Worm (Caenorhabditis elegans) whole organism, L3 larva: ENCODE measurements around the gene C07D10.5.
"Not testable (repeated sequence)": the region's sequence is repeated elsewhere in the genome, so short reads cannot be mapped to it uniquely, and the experiment has no call there.

Experiments
- elt-2 ChIP-seq: sonication (generic microtip); optimal IDR thresholded peaks from 2 replicates; lab custom pipeline; 2016; ENCODE audit warnings: missing genetic modification reagents, mild to moderate bottlenecking, missing genetic modification characterization, missing compliant biosample characterization
- lin-39 ChIP-seq: fragments of 150-350 bp; optimal IDR thresholded peaks from 2 replicates; lab custom pipeline; 2018; ENCODE audit warnings: missing biosample characterization, missing genetic modification reagents, missing genetic modification characterization
- mdl-1 ChIP-seq: fragments of 150-350 bp; optimal IDR thresholded peaks from 2 replicates; lab custom pipeline; 2014; ENCODE audit warnings: missing biosample characterization, missing genetic modification characterization
- nhr-12 ChIP-seq: fragments of 150-350 bp; optimal IDR thresholded peaks from 2 replicates; lab custom pipeline; 2014; ENCODE audit warnings: missing biosample characterization, missing genetic modification characterization

DNA sequence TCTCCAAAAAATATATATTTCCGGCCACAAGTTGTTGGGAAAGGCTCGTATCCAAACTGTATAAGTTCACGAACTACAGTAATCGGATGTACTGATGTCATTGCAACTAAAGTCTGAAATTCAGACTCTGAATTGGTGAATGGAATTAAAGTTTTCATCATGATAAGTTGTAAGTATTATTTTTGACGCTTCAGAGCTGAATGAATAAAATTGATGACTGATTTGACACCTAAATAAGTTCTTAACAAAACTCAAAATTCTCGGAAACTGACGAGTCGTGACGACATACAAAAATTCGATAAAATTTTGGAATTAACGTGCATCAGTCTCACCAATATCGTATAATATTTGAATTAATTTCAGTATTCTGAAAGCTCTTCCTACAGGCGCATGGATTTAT, 11.2 kb upstream of the C07D10.5 start, which contains the start of gene F43E2.11:
- not testable (repeated sequence) for TF ChIP-seq mdl-1; elt-2; lin-39 (tag; lab: Kevin White, UChicago); nhr-12 (tag; lab: Kevin White, UChicago)
